Fruit fly (Drosophila melanogaster) Kc167 (cell line): Measurements from ENCODE around the gene CG14207.

ENCODE experiments used
- Myc ChIP-seq: fragments of >200 bp; optimal IDR thresholded peaks from 2 replicates; lab custom pipeline; 2017; ENCODE audit warnings: missing external identifiers
- h ChIP-seq: fragments of >200 bp; optimal IDR thresholded peaks from 3 replicates; lab custom pipeline; 2018; ENCODE audit warnings: missing external identifiers
- insv ChIP-seq: fragments of >200 bp; optimal IDR thresholded peaks from 3 replicates; lab custom pipeline; 2018; ENCODE audit warnings: missing external identifiers
- psq ChIP-seq: fragments of >200 bp; optimal IDR thresholded peaks from 2 replicates; lab custom pipeline; 2017; ENCODE audit warnings: missing external identifiers
- ttk ChIP-seq: sonication (Bioruptor generic); optimal IDR thresholded peaks from 2 replicates; lab custom pipeline; 2017; ENCODE audit warnings: missing external identifiers

DNA sequence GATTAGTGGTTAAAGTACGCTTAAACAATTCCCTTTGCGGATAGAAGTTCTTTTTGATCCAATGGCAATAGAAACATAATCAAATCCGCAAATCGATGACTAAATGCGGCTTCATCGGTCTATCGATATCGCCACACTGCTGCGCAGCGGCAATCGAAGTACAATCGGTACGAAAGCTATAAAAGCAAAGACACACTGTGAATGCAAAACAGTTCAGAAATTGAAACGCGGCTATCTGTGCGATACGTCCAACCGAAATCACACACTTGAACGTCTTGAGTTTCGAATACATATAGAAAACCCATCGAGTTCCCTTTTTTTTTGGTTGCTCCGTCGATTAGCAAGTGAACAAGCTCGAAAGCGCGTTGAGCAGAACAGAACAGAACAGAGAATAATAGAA is at the start of gene CG14207:
- TF ChIP-seq h (lab: Kevin White, UChicago) (no peak), ttk (lab: Kevin White, UChicago) (no peak), psq (lab: Kevin White, UChicago) (no peak), Myc (lab: Kevin White, UChicago) (no peak), insv (no peak)
